Worm (Caenorhabditis elegans): ENCODE measurements around the gene Y43F8B.24.

DNA sequence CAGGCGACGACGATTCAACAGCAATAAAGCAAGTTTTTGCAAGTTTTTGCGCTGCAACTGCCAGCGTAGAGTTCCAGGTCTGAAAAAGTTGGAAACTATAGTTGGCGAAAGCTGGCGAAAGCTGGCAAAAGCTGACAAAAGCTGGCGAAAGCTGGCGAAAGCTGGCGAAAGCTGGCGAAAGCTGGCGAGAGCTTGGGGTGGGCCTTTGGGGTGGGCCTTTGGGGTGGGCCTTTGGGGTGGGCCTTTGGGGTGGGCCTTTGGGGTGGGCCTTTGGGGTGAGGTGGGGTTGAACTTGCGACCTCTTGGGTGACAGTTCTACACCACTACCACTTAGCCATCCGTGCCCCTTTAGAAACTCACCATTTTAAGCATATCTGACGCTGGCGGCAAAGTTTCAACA is 37.9 kb downstream of the Y43F8B.24 start:
- TF ChIP-seq pha-4 (tag; optimal IDR thresholded peaks at IDR 0.05), result no peak
- TF ChIP-seq unc-62 (GFP tag; optimal IDR thresholded peaks at IDR 0.05), result no peak
- TF ChIP-seq him-1 (tag; optimal IDR thresholded peaks at IDR 0.05), result no peak
- no peak for TF ChIP-seq T26A5.8 (tag; optimal IDR thresholded peaks at IDR 0.05)
- TF ChIP-seq Y67H2A.10 (GFP tag; conservative IDR thresholded peaks at IDR 0.05), result no peak
- no peak for TF ChIP-seq akir-1 (GFP tag; optimal IDR thresholded peaks at IDR 0.05)
- TF ChIP-seq rpc-1 (optimal IDR thresholded peaks at IDR 0.05), result no peak
- peak; percentile 22 for TF ChIP-seq rpc-1 (tag; optimal IDR thresholded peaks at IDR 0.05)
- TF ChIP-seq ZK185.1 (tag; optimal IDR thresholded peaks at IDR 0.05; ENCODE audit: poor library complexity, severe bottlenecking), result no peak
- TF ChIP-seq nfya-1 (tag; optimal IDR thresholded peaks at IDR 0.05; ENCODE audit: borderline replicate concordance, insufficient read depth), result no peak
- no peak for TF ChIP-seq ama-1 (optimal IDR thresholded peaks at IDR 0.05)
- no peak for TF ChIP-seq ama-1 (GFP tag; optimal IDR thresholded peaks at IDR 0.05)
- no peak for TF ChIP-seq lin-35 (GFP tag; optimal IDR thresholded peaks at IDR 0.05)
- no peak for TF ChIP-seq B0261.1 (tag; optimal IDR thresholded peaks at IDR 0.05)
- no peak for TF ChIP-seq let-607 (tag; optimal IDR thresholded peaks at IDR 0.05)
- TF ChIP-seq die-1 (tag; optimal IDR thresholded peaks at IDR 0.05), result no peak
